Fruit fly (Drosophila melanogaster) Kc167 (cell line): ENCODE measurements around the gene CG7888.

Experiments used
- Myc ChIP-seq: fragments of >200 bp; optimal IDR thresholded peaks from 2 replicates; lab custom pipeline; 2017; ENCODE audit warnings: missing external identifiers
- Sin3A ChIP-seq: fragments of >200 bp; optimal IDR thresholded peaks from 2 replicates; lab custom pipeline; 2018; ENCODE audit warnings: missing external identifiers
- h ChIP-seq: fragments of >200 bp; optimal IDR thresholded peaks from 3 replicates; lab custom pipeline; 2018; ENCODE audit warnings: missing external identifiers
- insv ChIP-seq: fragments of >200 bp; optimal IDR thresholded peaks from 3 replicates; lab custom pipeline; 2018; ENCODE audit warnings: missing external identifiers
- psq ChIP-seq: fragments of >200 bp; optimal IDR thresholded peaks from 2 replicates; lab custom pipeline; 2017; ENCODE audit warnings: missing external identifiers

- TF ChIP-seq Myc (lab: Kevin White, UChicago) (no peak), psq (lab: Kevin White, UChicago) (no peak), h (no peak), insv (lab: Kevin White, UChicago) (no peak), Sin3A (lab: Kevin White, UChicago) (no peak)
Measured at dm6 chr3L:11061200-11061599, 7.4 kb downstream of the CG7888 start, which contains the start of the genes CG6321 and Blos2.
